Fruit fly (Drosophila melanogaster): Measurements from ENCODE around the gene CecB.

CecB gene

dm6 chr3R:30174160-30175002 lies 39.2 kb downstream of the CecB start, which contains the start of gene Mlc2:
Mlc2 (minus strand) TSS chr3R:30174551.
- no peak for TF ChIP-seq Myc (optimal IDR thresholded peaks at IDR 0.05)
- TF ChIP-seq insv (optimal IDR thresholded peaks at IDR 0.05), result no peak
- TF ChIP-seq psq (optimal IDR thresholded peaks at IDR 0.05), result no peak
- no peak for TF ChIP-seq ttk (optimal IDR thresholded peaks at IDR 0.05)
- TF ChIP-seq Sin3A (optimal IDR thresholded peaks at IDR 0.05), result no peak
- no peak for TF ChIP-seq h (optimal IDR thresholded peaks at IDR 0.05)

- TF ChIP-seq ttk (optimal IDR thresholded peaks at IDR 0.05) (no peak), psq (optimal IDR thresholded peaks at IDR 0.05) (no peak), h (optimal IDR thresholded peaks at IDR 0.05) (no peak), insv (optimal IDR thresholded peaks at IDR 0.05) (no peak), Sin3A (optimal IDR thresholded peaks at IDR 0.05) (no peak), Myc (optimal IDR thresholded peaks at IDR 0.05) (no peak)
Measured at dm6 chr3R:30170671-30171667, 42.6 kb downstream of the CecB start, which contains the start of gene Rsod. Rsod (minus strand) TSS chr3R:30171207.

dm6 chr3R:30166159-30166784 lies 47.3 kb downstream of the CecB start, which contains the start of gene VhaAC45RP:
VhaAC45RP (minus strand) TSS chr3R:30166419.
- TF ChIP-seq Myc (optimal IDR thresholded peaks at IDR 0.05), result no peak
- TF ChIP-seq ttk (optimal IDR thresholded peaks at IDR 0.05), result no peak
- TF ChIP-seq insv (optimal IDR thresholded peaks at IDR 0.05), result no peak
- TF ChIP-seq psq (optimal IDR thresholded peaks at IDR 0.05), result no peak
- TF ChIP-seq h (optimal IDR thresholded peaks at IDR 0.05), result no peak
- no peak for TF ChIP-seq Sin3A (optimal IDR thresholded peaks at IDR 0.05)

dm6 chr3R:30164162-30164561 lies 49.4 kb downstream of the CecB start:
- TF ChIP-seq psq (optimal IDR thresholded peaks at IDR 0.05), result no peak
- TF ChIP-seq ttk (optimal IDR thresholded peaks at IDR 0.05), result no peak
- TF ChIP-seq insv (optimal IDR thresholded peaks at IDR 0.05), result no peak
- TF ChIP-seq Myc (optimal IDR thresholded peaks at IDR 0.05), result no peak
- no peak for TF ChIP-seq Sin3A (optimal IDR thresholded peaks at IDR 0.05)
- no peak for TF ChIP-seq h (optimal IDR thresholded peaks at IDR 0.05)
